Worm (Caenorhabditis elegans) whole organism, L2 larva: ENCODE data around the gene dop-1.

ENCODE experiments used
- C34F6.9 ChIP-seq: fragments of 150-350 bp; optimal IDR thresholded peaks from 2 replicates; lab custom pipeline; 2014; ENCODE audit warnings: missing biosample characterization, missing genetic modification characterization
- F13H6.1 ChIP-seq: sonication (generic microtip); optimal IDR thresholded peaks from 2 replicates; lab custom pipeline; 2016; ENCODE audit warnings: missing genetic modification characterization, missing compliant biosample characterization
- R02D3.7 ChIP-seq: fragments of 150-350 bp; optimal IDR thresholded peaks from 2 replicates; lab custom pipeline; 2014; ENCODE audit warnings: missing biosample characterization, missing genetic modification characterization
- Y55F3AM.14 ChIP-seq: fragments of 200-800 bp; sonication (Bioruptor generic); optimal IDR thresholded peaks from 2 replicates; lab custom pipeline; 2018; ENCODE audit warnings: mild to moderate bottlenecking, missing genetic modification characterization, missing compliant biosample characterization
- ZK546.5 ChIP-seq: sonication (generic microtip); optimal IDR thresholded peaks from 2 replicates; lab custom pipeline; 2017; ENCODE audit warnings: missing biosample characterization, missing genetic modification characterization
- alr-1 ChIP-seq: fragments of 150-350 bp; optimal IDR thresholded peaks from 2 replicates; lab custom pipeline; 2014; ENCODE audit warnings: missing biosample characterization, missing genetic modification characterization
- ama-1 ChIP-seq: fragments of 150-350 bp; optimal IDR thresholded peaks from 2 replicates; lab custom pipeline; 2018; ENCODE audit warnings: inconsistent platforms
- blmp-1 ChIP-seq: sonication (generic microtip); optimal IDR thresholded peaks from 2 replicates; lab custom pipeline; 2017; ENCODE audit warnings: missing genetic modification characterization, mild to moderate bottlenecking, missing compliant biosample characterization, antibody characterized with exemption, moderate library complexity; ENCODE audit not compliant: insufficient read depth
- ceh-16 ChIP-seq: fragments of 150-350 bp; optimal IDR thresholded peaks from 2 replicates; lab custom pipeline; 2014; ENCODE audit warnings: missing biosample characterization, missing genetic modification characterization
- ceh-82 ChIP-seq: fragments of 150-350 bp; optimal IDR thresholded peaks from 2 replicates; lab custom pipeline; 2014; ENCODE audit warnings: missing biosample characterization, missing genetic modification characterization
- crh-2 ChIP-seq: sonication (generic microtip); optimal IDR thresholded peaks from 2 replicates; lab custom pipeline; 2017; ENCODE audit warnings: missing biosample characterization, missing genetic modification characterization
- elt-1 ChIP-seq: fragments of 150-350 bp; optimal IDR thresholded peaks from 2 replicates; lab custom pipeline; 2014; ENCODE audit warnings: missing biosample characterization, missing genetic modification characterization
- fos-1 ChIP-seq: fragments of 150-350 bp; optimal IDR thresholded peaks from 2 replicates; lab custom pipeline; 2014; ENCODE audit warnings: missing biosample characterization, missing genetic modification characterization
- gmeb-1 ChIP-seq: fragments of 150-350 bp; optimal IDR thresholded peaks from 2 replicates; lab custom pipeline; 2014; ENCODE audit warnings: missing biosample characterization, missing genetic modification characterization
- lin-11 ChIP-seq: fragments of 150-350 bp; sonication (generic microtip); optimal IDR thresholded peaks from 2 replicates; lab custom pipeline; 2014; ENCODE audit warnings: missing biosample characterization, missing genetic modification characterization, inconsistent platforms, mixed read lengths
- lin-13 ChIP-seq: fragments of 150-350 bp; optimal IDR thresholded peaks from 2 replicates; lab custom pipeline; 2014; ENCODE audit warnings: missing biosample characterization, missing genetic modification reagents, missing genetic modification characterization
- lsy-2 ChIP-seq, 2 experiments: fragments of 150-350 bp in 1 of 2; sonication (generic microtip) in 1 of 2; optimal IDR thresholded peaks; 2 replicates each; lab custom pipeline; 2014 to 2017; ENCODE audit warnings: missing biosample characterization in 2 of 2, missing genetic modification characterization in 2 of 2
- mab-5 ChIP-seq: fragments of 150-350 bp; optimal IDR thresholded peaks from 2 replicates; lab custom pipeline; 2014; ENCODE audit warnings: missing biosample characterization, missing genetic modification characterization
- mdl-1 ChIP-seq, 2 experiments: fragments of 150-350 bp in 1 of 2; sonication (generic microtip) in 1 of 2; optimal IDR thresholded peaks; 2 replicates each; lab custom pipeline; 2017; ENCODE audit warnings: missing biosample characterization in 2 of 2, missing genetic modification characterization in 2 of 2
- nhr-10 ChIP-seq: sonication (generic microtip); optimal IDR thresholded peaks from 2 replicates; lab custom pipeline; 2017; ENCODE audit warnings: missing biosample characterization, missing genetic modification characterization
- nhr-11 ChIP-seq: fragments of 150-350 bp; optimal IDR thresholded peaks from 2 replicates; lab custom pipeline; 2014; ENCODE audit warnings: missing biosample characterization, missing genetic modification characterization
- nhr-12 ChIP-seq: fragments of 150-350 bp; optimal IDR thresholded peaks from 2 replicates; lab custom pipeline; 2014; ENCODE audit warnings: missing biosample characterization, missing genetic modification characterization
- nhr-129 ChIP-seq: fragments of 150-350 bp; optimal IDR thresholded peaks from 2 replicates; lab custom pipeline; 2014; ENCODE audit warnings: missing biosample characterization, missing genetic modification characterization
- nhr-21 ChIP-seq: fragments of 150-350 bp; optimal IDR thresholded peaks from 2 replicates; lab custom pipeline; 2014; ENCODE audit warnings: missing biosample characterization, missing genetic modification characterization
- nhr-23 ChIP-seq: fragments of 150-350 bp; optimal IDR thresholded peaks from 2 replicates; lab custom pipeline; 2014; ENCODE audit warnings: missing biosample characterization, missing genetic modification reagents, missing genetic modification characterization
- nhr-237 ChIP-seq: fragments of 150-350 bp; optimal IDR thresholded peaks from 2 replicates; lab custom pipeline; 2014; ENCODE audit warnings: missing biosample characterization, missing genetic modification characterization
- nhr-6 ChIP-seq: fragments of 150-350 bp; optimal IDR thresholded peaks from 2 replicates; lab custom pipeline; 2014; ENCODE audit warnings: missing biosample characterization, missing genetic modification characterization
- nhr-77 ChIP-seq: fragments of 150-350 bp; optimal IDR thresholded peaks from 2 replicates; lab custom pipeline; 2014; ENCODE audit warnings: missing biosample characterization, missing genetic modification characterization
- peb-1 ChIP-seq: fragments of 150-350 bp; optimal IDR thresholded peaks from 2 replicates; lab custom pipeline; 2014; ENCODE audit warnings: missing biosample characterization, missing genetic modification characterization
- sem-4 ChIP-seq: fragments of 150-350 bp; optimal IDR thresholded peaks from 2 replicates; lab custom pipeline; 2014; ENCODE audit warnings: missing biosample characterization, missing genetic modification reagents, missing genetic modification characterization
- skn-1 ChIP-seq: sonication (generic microtip); optimal IDR thresholded peaks from 2 replicates; lab custom pipeline; 2017; ENCODE audit warnings: missing biosample characterization, missing genetic modification characterization
- sma-3 ChIP-seq: sonication (generic microtip); optimal IDR thresholded peaks from 2 replicates; lab custom pipeline; 2016; ENCODE audit warnings: missing genetic modification reagents, missing genetic modification characterization, missing compliant biosample characterization
- sma-9 ChIP-seq, 2 experiments: fragments of 150-350 bp in 1 of 2; sonication (generic microtip) in 1 of 2; optimal IDR thresholded peaks; 2 replicates each; lab custom pipeline; 2014 to 2016; ENCODE audit warnings: missing genetic modification characterization in 2 of 2, mild to moderate bottlenecking in 1 of 2, missing biosample characterization in 1 of 2, missing compliant biosample characterization in 1 of 2, missing genetic modification reagents in 1 of 2, moderate library complexity in 1 of 2
- snpc-4 ChIP-seq: fragments of 150-350 bp; optimal IDR thresholded peaks from 2 replicates; lab custom pipeline; 2014; ENCODE audit warnings: missing biosample characterization, missing genetic modification characterization
- unc-39 ChIP-seq: fragments of 150-350 bp; optimal IDR thresholded peaks from 2 replicates; lab custom pipeline; 2014; ENCODE audit warnings: missing biosample characterization, missing genetic modification characterization
- unc-55 ChIP-seq: fragments of 150-350 bp; sonication (generic microtip); optimal IDR thresholded peaks from 3 replicates; lab custom pipeline; 2014; ENCODE audit warnings: missing biosample characterization, missing genetic modification reagents, missing genetic modification characterization
- unc-62 ChIP-seq: fragments of 150-350 bp; optimal IDR thresholded peaks from 2 replicates; lab custom pipeline; 2014; ENCODE audit warnings: missing biosample characterization, missing genetic modification reagents, missing genetic modification characterization
- zag-1 ChIP-seq: fragments of 150-350 bp; optimal IDR thresholded peaks from 2 replicates; lab custom pipeline; 2014; ENCODE audit warnings: missing biosample characterization, missing genetic modification characterization
- ztf-1 ChIP-seq: fragments of 200-800 bp; sonication (Bioruptor generic); conservative IDR thresholded peaks from 2 replicates; pipeline ENCODE4 v1.3.6; 2022; ENCODE audit warnings: missing genetic modification characterization, missing compliant biosample characterization
- ztf-11 ChIP-seq: sonication (generic microtip); optimal IDR thresholded peaks from 2 replicates; lab custom pipeline; 2017; ENCODE audit warnings: missing biosample characterization, missing genetic modification characterization
- ztf-4 ChIP-seq: fragments of 150-350 bp; optimal IDR thresholded peaks from 2 replicates; lab custom pipeline; 2014; ENCODE audit warnings: missing biosample characterization, missing genetic modification characterization

Gene dop-1

DNA sequence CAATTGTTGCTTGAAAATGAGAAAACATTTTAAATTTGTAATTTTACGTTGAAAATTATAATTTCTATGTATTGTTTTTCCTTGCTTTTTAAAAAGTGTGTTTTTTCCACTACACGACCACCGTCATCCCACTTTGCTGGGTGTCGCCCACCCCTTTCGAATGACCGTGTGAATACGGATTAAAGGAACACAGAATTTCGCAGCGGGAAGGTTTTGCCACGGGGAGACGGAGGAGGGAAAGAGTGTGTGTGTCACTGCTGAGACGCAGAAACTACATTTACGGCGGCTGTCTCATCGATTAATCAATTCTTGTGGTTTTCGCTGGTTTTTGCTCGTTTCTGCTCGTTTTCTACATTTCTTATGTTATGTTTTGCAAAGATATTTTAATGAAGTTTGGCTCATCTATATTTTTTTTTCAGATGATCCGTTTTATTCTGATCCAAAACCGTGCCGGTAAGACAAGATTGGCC is 39.2 kb upstream of the dop-1 start, which contains the start of gene aps-2:
TSS of gene aps-2 (plus strand) at position 420 of the 470 bp plus-strand sequence.
- TF ChIP-seq nhr-129 (peak; percentile 65), peb-1 (tag; lab: Kevin White, UChicago) (no peak), lsy-2 (tag; optimal IDR thresholded peaks at IDR 0.05; lab: Kevin White, UChicago) (peak in 1 of 2 experiments; percentile 49), crh-2 (peak; percentile 68), nhr-21 (tag; lab: Kevin White, UChicago) (peak; percentile 25), lin-13 (GFP tag; lab: Kevin White, UChicago) (peak; percentile 60), ZK546.5 (no peak), lin-11 (tag; lab: Kevin White, UChicago) (peak; percentile 74), nhr-6 (tag; lab: Kevin White, UChicago) (no peak), zag-1 (tag; lab: Kevin White, UChicago) (no peak), sma-3 (no peak), blmp-1 (no peak), nhr-77 (tag; lab: Kevin White, UChicago) (no peak), fos-1 (peak; percentile 35), R02D3.7 (tag; lab: Kevin White, UChicago) (peak; percentile 37), nhr-23 (tag; lab: Kevin White, UChicago) (no peak), ztf-4 (no peak), ceh-82 (tag; lab: Kevin White, UChicago) (peak; percentile 18), mab-5 (tag; lab: Kevin White, UChicago) (peak; percentile 49), C34F6.9 (tag; lab: Kevin White, UChicago) (peak; percentile 56), mdl-1 (tag; optimal IDR thresholded peaks at IDR 0.05; lab: Kevin White, UChicago) (peak; percentile 1 to 3), sma-9 (GFP tag; optimal IDR thresholded peaks at IDR 0.05; lab: Kevin White, UChicago) (peak; percentile 53), sma-9 (tag; optimal IDR thresholded peaks at IDR 0.05; lab: Kevin White, UChicago) (no peak), ceh-16 (tag; lab: Kevin White, UChicago) (peak; percentile 4), F13H6.1 (tag; lab: Kevin White, UChicago) (peak; percentile 56), unc-55 (GFP tag; lab: Kevin White, UChicago) (peak; percentile 86), ztf-1 (no peak), ama-1 (lab: Kevin White, UChicago) (no peak)

DNA sequence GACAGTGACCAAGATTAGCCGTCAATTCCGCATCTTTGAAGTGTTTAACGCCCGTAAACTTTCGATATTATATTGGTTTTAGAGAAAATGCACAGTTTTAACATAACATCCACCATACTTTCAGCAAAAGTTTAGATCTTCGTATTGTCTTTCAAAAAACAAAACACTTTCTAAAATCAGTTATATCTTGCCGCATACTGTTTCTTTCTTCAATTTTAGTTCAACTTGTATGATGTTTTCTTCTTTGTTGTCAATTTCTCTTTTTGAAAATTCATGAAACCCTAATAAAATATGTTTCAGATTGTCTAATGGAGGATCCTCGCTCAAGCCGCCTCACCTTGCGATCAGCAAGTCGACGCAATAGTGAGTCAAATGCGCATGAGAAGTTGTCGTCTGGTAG is 35.2 kb upstream of the dop-1 start, which contains the start of gene F02E8.4:
TSS of gene F02E8.4 (plus strand) at position 301 of the 400 bp plus-strand sequence.
- TF ChIP-seq nhr-11 (tag; lab: Kevin White, UChicago) (no peak), snpc-4 (no peak)

DNA sequence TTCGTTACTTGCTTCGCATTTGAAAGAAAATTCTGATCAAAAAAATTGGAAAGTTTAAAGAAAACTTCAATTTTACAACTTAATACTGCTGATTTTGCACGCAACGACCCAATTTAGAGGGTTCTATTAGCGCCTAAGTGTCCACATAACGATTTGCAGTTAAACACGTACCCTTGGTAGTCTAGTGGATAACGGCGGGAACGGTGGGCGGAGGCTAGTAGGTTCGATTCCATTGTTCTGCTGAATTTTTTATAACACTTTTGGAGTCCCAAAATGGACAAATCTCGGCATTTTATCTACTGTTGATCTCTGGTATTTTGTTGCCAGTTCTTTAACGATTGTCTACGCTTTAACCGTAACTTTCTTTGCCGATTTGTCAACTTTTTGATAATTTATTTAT is 34.5 kb upstream of the dop-1 start:
- TF ChIP-seq ztf-4 (no peak), ama-1 (lab: Kevin White, UChicago) (no peak), sma-9 (GFP tag; optimal IDR thresholded peaks at IDR 0.05; lab: Kevin White, UChicago) (no peak), sma-9 (tag; optimal IDR thresholded peaks at IDR 0.05; lab: Kevin White, UChicago) (no peak), elt-1 (no peak), sma-3 (no peak), unc-62 (GFP tag; lab: Kevin White, UChicago) (no peak), unc-55 (GFP tag; lab: Kevin White, UChicago) (no peak), R02D3.7 (tag; lab: Kevin White, UChicago) (no peak), snpc-4 (no peak), nhr-6 (tag; lab: Kevin White, UChicago) (no peak), nhr-237 (tag; lab: Kevin White, UChicago) (no peak), blmp-1 (no peak), nhr-23 (tag; lab: Kevin White, UChicago) (no peak), zag-1 (tag; lab: Kevin White, UChicago) (no peak), mdl-1 (tag; optimal IDR thresholded peaks at IDR 0.05; lab: Kevin White, UChicago) (no peak), sem-4 (tag; lab: Kevin White, UChicago) (no peak)

DNA sequence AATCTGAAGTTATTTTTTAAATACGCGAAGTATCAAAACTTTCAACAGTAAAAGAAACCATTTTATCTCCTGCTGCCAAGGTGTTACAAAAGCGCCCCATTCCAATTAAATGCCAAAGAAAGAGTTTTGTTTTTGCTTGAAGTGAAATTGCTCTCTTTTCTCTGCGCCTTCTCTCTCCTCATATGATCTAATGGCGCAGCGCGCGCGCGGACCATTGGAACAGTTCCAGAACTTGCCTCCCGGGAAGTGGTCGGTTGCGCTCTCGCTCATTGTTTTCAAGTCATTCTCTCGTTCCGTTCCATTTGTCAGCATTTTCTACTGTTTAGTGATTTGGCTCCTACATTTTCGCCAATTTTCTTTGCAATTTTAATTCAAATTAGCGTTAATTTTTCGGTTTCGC is 33.3 kb upstream of the dop-1 start:
- TF ChIP-seq mab-5 (tag; lab: Kevin White, UChicago) (no peak), nhr-21 (tag; lab: Kevin White, UChicago) (no peak), alr-1 (no peak), nhr-23 (tag; lab: Kevin White, UChicago) (no peak), skn-1 (tag; lab: Kevin White, UChicago) (no peak), snpc-4 (no peak), unc-39 (tag; lab: Kevin White, UChicago) (no peak), Y55F3AM.14 (GFP tag; lab: Kevin White, UChicago) (no peak), zag-1 (tag; lab: Kevin White, UChicago) (no peak), nhr-12 (tag; lab: Kevin White, UChicago) (no peak), ceh-16 (tag; lab: Kevin White, UChicago) (no peak), nhr-10 (tag; lab: Kevin White, UChicago) (no peak), crh-2 (no peak), gmeb-1 (tag; lab: Kevin White, UChicago) (no peak), ztf-11 (tag; lab: Kevin White, UChicago) (no peak), ztf-1 (no peak), nhr-237 (tag; lab: Kevin White, UChicago) (no peak)
